Worm (Caenorhabditis elegans): ENCODE data around the gene cutl-28.

- TF ChIP-seq W03F9.2 (tag; optimal IDR thresholded peaks at IDR 0.05) (no peak), him-1 (tag; optimal IDR thresholded peaks at IDR 0.05) (no peak), dao-5 (tag; optimal IDR thresholded peaks at IDR 0.05) (no peak)
These were observed 35.1 kb downstream of the cutl-28 start, which contains the start of gene Y55F3C.10 for ce11 chrIV:719351-719750.
